Worm (Caenorhabditis elegans) whole organism, L3 larva: Measurements from ENCODE around the gene R144.6.

ENCODE experiments used
- egl-27 ChIP-seq: sonication (generic microtip); optimal IDR thresholded peaks from 4 replicates; lab custom pipeline; 2017; ENCODE audit warnings: missing biosample characterization, missing genetic modification reagents, missing genetic modification characterization
- snpc-4 ChIP-seq: fragments of 150-350 bp; optimal IDR thresholded peaks from 2 replicates; lab custom pipeline; 2014; ENCODE audit warnings: missing biosample characterization, missing genetic modification characterization
- zag-1 ChIP-seq: fragments of 150-350 bp; optimal IDR thresholded peaks from 2 replicates; lab custom pipeline; 2014; ENCODE audit warnings: missing biosample characterization, missing genetic modification characterization
- ztf-11 ChIP-seq: fragments of 150-350 bp; optimal IDR thresholded peaks from 2 replicates; lab custom pipeline; 2014; ENCODE audit warnings: missing biosample characterization, missing genetic modification characterization

- no peak for TF ChIP-seq egl-27 (tag; lab: Kevin White, UChicago)
- no peak for TF ChIP-seq snpc-4 (tag; lab: Kevin White, UChicago)
- TF ChIP-seq ztf-11 (tag; lab: Kevin White, UChicago), result no peak
- TF ChIP-seq zag-1 (tag; lab: Kevin White, UChicago), result no peak
Observed at ce11 chrIII:5022964-5023363, 18.4 kb upstream of the R144.6 start, which contains the start of gene R144.13.
